Worm (Caenorhabditis elegans) whole organism, L3 larva: ENCODE measurements around the gene elof-1.

Experiments used
- R02D3.7 ChIP-seq: fragments of 150-350 bp; optimal IDR thresholded peaks from 2 replicates; lab custom pipeline; 2014; ENCODE audit warnings: missing biosample characterization, missing genetic modification characterization
- aly-2 ChIP-seq: fragments of 150-350 bp; optimal IDR thresholded peaks from 2 replicates; lab custom pipeline; 2014; ENCODE audit warnings: missing biosample characterization, missing genetic modification characterization
- ceh-16 ChIP-seq: sonication (generic microtip); optimal IDR thresholded peaks from 2 replicates; lab custom pipeline; 2017; ENCODE audit warnings: missing biosample characterization, missing genetic modification characterization
- ceh-28 ChIP-seq: fragments of 150-350 bp; optimal IDR thresholded peaks from 2 replicates; lab custom pipeline; 2014; ENCODE audit warnings: missing biosample characterization, missing genetic modification reagents, missing genetic modification characterization
- ceh-82 ChIP-seq: fragments of 150-350 bp; optimal IDR thresholded peaks from 2 replicates; lab custom pipeline; 2014; ENCODE audit warnings: missing biosample characterization, missing genetic modification characterization
- daf-12 ChIP-seq: fragments of 150-350 bp; optimal IDR thresholded peaks from 2 replicates; lab custom pipeline; 2014; ENCODE audit warnings: missing biosample characterization, missing genetic modification reagents, missing genetic modification characterization
- egl-27 ChIP-seq: sonication (generic microtip); optimal IDR thresholded peaks from 4 replicates; lab custom pipeline; 2017; ENCODE audit warnings: missing biosample characterization, missing genetic modification reagents, missing genetic modification characterization
- egl-5 ChIP-seq: fragments of 150-350 bp; optimal IDR thresholded peaks from 2 replicates; lab custom pipeline; 2017; ENCODE audit warnings: missing biosample characterization, missing genetic modification reagents, missing genetic modification characterization, inconsistent platforms
- elt-2 ChIP-seq: sonication (generic microtip); optimal IDR thresholded peaks from 2 replicates; lab custom pipeline; 2016; ENCODE audit warnings: missing genetic modification reagents, mild to moderate bottlenecking, missing genetic modification characterization, missing compliant biosample characterization
- elt-3 ChIP-seq, 3 experiments: fragments of 150-350 bp in 1 of 3; sonication (generic microtip) in 2 of 3; optimal IDR thresholded peaks; 2 replicates in 2 of 3; 4 replicates in 1 of 3; lab custom pipeline; 2014 to 2017; ENCODE audit warnings: missing biosample characterization in 3 of 3, missing genetic modification characterization in 3 of 3
- eor-1 ChIP-seq, 2 experiments: fragments of 150-350 bp; optimal IDR thresholded peaks; 2 replicates each; lab custom pipeline; 2014 to 2018; ENCODE audit warnings: missing biosample characterization in 2 of 2, missing genetic modification characterization in 2 of 2
- fkh-10 ChIP-seq: sonication (generic microtip); optimal IDR thresholded peaks from 2 replicates; lab custom pipeline; 2017; ENCODE audit warnings: missing biosample characterization, missing genetic modification reagents, missing genetic modification characterization
- hmg-11 ChIP-seq: sonication (generic microtip); optimal IDR thresholded peaks from 2 replicates; lab custom pipeline; 2016; ENCODE audit warnings: missing genetic modification characterization, missing compliant biosample characterization
- jun-1 ChIP-seq: fragments of 150-350 bp; optimal IDR thresholded peaks from 2 replicates; lab custom pipeline; 2014; ENCODE audit warnings: missing biosample characterization, missing genetic modification reagents, missing genetic modification characterization
- lin-15B ChIP-seq: fragments of 150-350 bp; optimal IDR thresholded peaks from 2 replicates; lab custom pipeline; 2014; ENCODE audit warnings: missing biosample characterization, missing genetic modification characterization
- lin-39 ChIP-seq: fragments of 150-350 bp; optimal IDR thresholded peaks from 2 replicates; lab custom pipeline; 2018; ENCODE audit warnings: missing biosample characterization, missing genetic modification reagents, missing genetic modification characterization
- mdl-1 ChIP-seq: fragments of 150-350 bp; optimal IDR thresholded peaks from 2 replicates; lab custom pipeline; 2014; ENCODE audit warnings: missing biosample characterization, missing genetic modification characterization
- mml-1 ChIP-seq: fragments of 150-350 bp; sonication (generic microtip); optimal IDR thresholded peaks from 3 replicates; lab custom pipeline; 2014; ENCODE audit warnings: missing biosample characterization, missing genetic modification characterization
- nfya-1 ChIP-seq: sonication (generic microtip); optimal IDR thresholded peaks from 2 replicates; lab custom pipeline; 2017; ENCODE audit warnings: missing genetic modification characterization, mild to moderate bottlenecking, missing compliant biosample characterization, antibody characterized with exemption, moderate library complexity; ENCODE audit not compliant: insufficient read depth
- nhr-11 ChIP-seq: fragments of 150-350 bp; optimal IDR thresholded peaks from 2 replicates; lab custom pipeline; 2014; ENCODE audit warnings: missing biosample characterization, missing genetic modification characterization
- nhr-23 ChIP-seq: fragments of 150-350 bp; optimal IDR thresholded peaks from 2 replicates; lab custom pipeline; 2014; ENCODE audit warnings: missing biosample characterization, missing genetic modification reagents, missing genetic modification characterization
- nhr-237 ChIP-seq: fragments of 150-350 bp; optimal IDR thresholded peaks from 2 replicates; lab custom pipeline; 2014; ENCODE audit warnings: missing biosample characterization, missing genetic modification characterization
- nhr-25 ChIP-seq: sonication (generic microtip); optimal IDR thresholded peaks from 2 replicates; lab custom pipeline; 2017; ENCODE audit warnings: missing biosample characterization, missing genetic modification characterization
- nhr-28 ChIP-seq: fragments of 150-350 bp; optimal IDR thresholded peaks from 2 replicates; lab custom pipeline; 2014; ENCODE audit warnings: missing biosample characterization, missing genetic modification characterization
- nhr-43 ChIP-seq: sonication (generic microtip); optimal IDR thresholded peaks from 2 replicates; lab custom pipeline; 2016; ENCODE audit warnings: mild to moderate bottlenecking, missing genetic modification characterization, missing compliant biosample characterization; ENCODE audit not compliant: poor library complexity, severe bottlenecking
- nhr-67 ChIP-seq: fragments of 150-350 bp; optimal IDR thresholded peaks from 2 replicates; lab custom pipeline; 2014; ENCODE audit warnings: missing biosample characterization, missing genetic modification characterization
- nhr-76 ChIP-seq: fragments of 150-350 bp; sonication (generic microtip); optimal IDR thresholded peaks from 5 replicates; lab custom pipeline; 2014; ENCODE audit warnings: missing biosample characterization, missing genetic modification characterization
- pha-4 ChIP-seq: fragments of 150-350 bp; optimal IDR thresholded peaks from 2 replicates; lab custom pipeline; 2014; ENCODE audit warnings: missing biosample characterization, missing genetic modification reagents, missing genetic modification characterization
- pqm-1 ChIP-seq: fragments of 150-350 bp; optimal IDR thresholded peaks from 2 replicates; lab custom pipeline; 2017; ENCODE audit warnings: missing biosample characterization, missing genetic modification characterization, inconsistent platforms
- sea-2 ChIP-seq: fragments of 150-350 bp; sonication (generic microtip); optimal IDR thresholded peaks from 4 replicates; lab custom pipeline; 2014; ENCODE audit warnings: missing biosample characterization, missing genetic modification reagents, missing genetic modification characterization
- skn-1 ChIP-seq: fragments of 150-350 bp; optimal IDR thresholded peaks from 2 replicates; lab custom pipeline; 2014; ENCODE audit warnings: missing biosample characterization, missing genetic modification characterization
- snpc-4 ChIP-seq: fragments of 150-350 bp; optimal IDR thresholded peaks from 2 replicates; lab custom pipeline; 2014; ENCODE audit warnings: missing biosample characterization, missing genetic modification characterization
- tbx-2 ChIP-seq: sonication (generic microtip); optimal IDR thresholded peaks from 2 replicates; lab custom pipeline; 2016; ENCODE audit warnings: mild to moderate bottlenecking, missing genetic modification characterization, missing compliant biosample characterization
- unc-62 ChIP-seq: fragments of 150-350 bp; sonication (generic microtip); optimal IDR thresholded peaks from 4 replicates; lab custom pipeline; 2014; ENCODE audit warnings: missing biosample characterization, missing genetic modification reagents, missing genetic modification characterization
- ztf-11 ChIP-seq: fragments of 150-350 bp; optimal IDR thresholded peaks from 2 replicates; lab custom pipeline; 2014; ENCODE audit warnings: missing biosample characterization, missing genetic modification characterization

The elof-1 gene

DNA sequence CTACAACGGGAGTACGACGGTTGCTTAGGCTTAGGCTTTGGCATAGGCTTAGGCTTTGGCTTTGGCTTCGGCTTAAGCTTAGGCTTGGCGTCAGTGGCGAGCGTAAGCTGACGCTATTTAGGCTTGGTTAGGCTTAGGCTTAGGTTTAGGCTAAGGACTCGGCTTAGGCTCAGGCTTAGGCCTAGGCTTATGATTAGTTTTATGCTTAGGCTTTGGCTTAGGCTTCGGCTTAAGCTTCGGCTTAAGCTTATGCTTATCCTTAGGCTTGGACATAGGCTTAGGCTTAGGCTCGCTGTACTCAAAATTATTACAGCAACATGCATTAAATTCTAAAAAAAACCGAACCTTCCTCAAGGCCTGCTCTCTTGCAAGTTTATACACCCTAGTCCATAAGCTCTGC lies 25.1 kb downstream of the elof-1 start:
- TF ChIP-seq nhr-11 (tag; lab: Kevin White, UChicago) = no peak
- no peak for TF ChIP-seq elt-3 (tag; optimal IDR thresholded peaks at IDR 0.05; lab: Kevin White, UChicago)
- no peak for TF ChIP-seq lin-15B (tag; lab: Kevin White, UChicago)
- no peak for TF ChIP-seq tbx-2 (tag; lab: Kevin White, UChicago)

DNA sequence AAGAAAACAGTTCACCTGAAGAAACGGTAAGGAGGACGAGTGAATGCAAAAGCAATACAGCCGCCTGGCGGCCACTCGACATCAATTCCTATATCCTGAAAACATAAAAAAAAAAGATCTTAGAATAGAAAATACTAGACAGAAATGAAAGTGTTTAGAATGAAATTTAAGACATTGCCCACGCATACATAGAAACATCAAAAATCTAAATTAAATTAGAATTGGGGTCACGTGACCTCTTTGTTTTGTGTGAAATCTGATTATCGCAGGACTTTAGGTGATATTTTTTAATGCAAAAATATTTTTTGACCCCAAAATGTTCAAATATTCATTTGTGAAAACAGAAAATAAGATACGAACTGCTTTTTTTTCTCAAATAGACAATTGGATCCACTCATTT lies 28.3 kb downstream of the elof-1 start, which contains the start of gene acr-20:
Gene acr-20, minus strand, starts transcription at position 101 of the 400 bp plus-strand sequence.
- TF ChIP-seq nhr-28 (no peak), sea-2 (no peak), jun-1 (no peak), nhr-25 (tag; lab: Kevin White, UChicago) (no peak), egl-27 (tag; lab: Kevin White, UChicago) (no peak), ztf-11 (no peak), tbx-2 (tag; lab: Kevin White, UChicago) (no peak)

ce11 chrII:14380778-14381177 lies 31.2 kb downstream of the elof-1 start:
- no peak for TF ChIP-seq nhr-67 (tag; lab: Kevin White, UChicago)
- no peak for TF ChIP-seq jun-1
- no peak for TF ChIP-seq tbx-2 (tag; lab: Kevin White, UChicago)
- no peak for TF ChIP-seq nhr-28
- TF ChIP-seq fkh-10 (GFP tag; lab: Kevin White, UChicago) = no peak
- no peak for TF ChIP-seq eor-1 (tag; optimal IDR thresholded peaks at IDR 0.05; lab: Kevin White, UChicago)
- no peak for TF ChIP-seq pqm-1 (tag; lab: Kevin White, UChicago)
- no peak for TF ChIP-seq aly-2 (tag; lab: Kevin White, UChicago)
- TF ChIP-seq mml-1 (tag; lab: Kevin White, UChicago) = no peak
- no peak for TF ChIP-seq ztf-11
- TF ChIP-seq, all 47 proteins: peak for 0

DNA sequence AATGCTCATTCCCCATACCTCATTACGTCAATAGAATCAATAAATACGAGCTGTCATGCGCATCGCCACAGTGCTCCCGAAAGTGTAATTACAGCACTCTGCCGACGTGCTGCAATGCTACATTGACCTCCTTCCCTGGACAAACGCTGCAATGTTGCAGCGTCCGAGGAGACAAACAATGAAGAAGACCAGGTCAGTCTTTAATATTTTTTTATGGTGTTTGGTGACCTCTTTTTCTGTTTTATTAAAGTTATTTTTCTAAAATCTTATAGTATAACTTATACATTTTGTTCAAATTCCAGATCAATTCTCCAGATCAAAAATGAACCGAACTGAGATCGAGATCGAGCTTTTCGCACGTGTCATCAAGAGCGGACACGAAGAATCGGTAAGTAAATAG lies 31.9 kb downstream of the elof-1 start, which contains the start of gene sdz-26:
Gene sdz-26, plus strand, starts transcription at position 301 of the 400 bp plus-strand sequence.
- no peak for TF ChIP-seq nhr-23
- TF ChIP-seq R02D3.7 (tag; lab: Kevin White, UChicago) = no peak
- no peak for TF ChIP-seq nhr-25 (tag; lab: Kevin White, UChicago)
- TF ChIP-seq pha-4 = no peak

DNA sequence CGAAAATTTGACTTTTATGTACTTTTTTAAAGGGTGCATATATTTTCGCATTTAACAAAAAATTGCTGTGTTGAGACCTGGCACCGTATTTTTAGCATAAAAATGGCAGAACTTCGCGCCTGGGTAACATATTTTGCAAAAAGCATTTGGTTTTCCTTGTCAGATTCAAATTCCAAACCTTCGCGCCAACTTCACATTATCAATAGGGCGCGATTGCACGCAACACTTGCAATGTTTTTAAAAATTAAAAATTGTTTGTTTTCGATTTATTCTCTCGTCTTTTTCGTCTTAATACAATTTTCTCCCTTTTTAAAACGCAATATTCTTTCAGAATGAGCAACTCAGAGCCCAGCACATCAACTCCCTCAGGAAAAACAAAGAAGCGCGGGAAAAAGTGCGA lies 34.1 kb downstream of the elof-1 start, which contains the start of gene mes-2:
Gene mes-2, plus strand, starts transcription at position 330 of the 400 bp plus-strand sequence.
- peak; percentile 78 for TF ChIP-seq nhr-23
- TF ChIP-seq jun-1 = peak; percentile 0
- TF ChIP-seq snpc-4 (tag; lab: Kevin White, UChicago) = peak; percentile 78
- peak; percentile 37 for TF ChIP-seq lin-39 (tag; lab: Kevin White, UChicago)
- TF ChIP-seq pqm-1 (tag; lab: Kevin White, UChicago) = peak; percentile 45
- TF ChIP-seq unc-62 = no peak
- TF ChIP-seq nhr-67 (tag; lab: Kevin White, UChicago) = no peak
- peak; percentile 50 for TF ChIP-seq ceh-82 (tag; lab: Kevin White, UChicago)
- TF ChIP-seq ceh-28 (tag; lab: Kevin White, UChicago) = peak; percentile 41
- no peak for TF ChIP-seq nhr-237 (tag; lab: Kevin White, UChicago)
- no peak for TF ChIP-seq mml-1 (tag; lab: Kevin White, UChicago)
- TF ChIP-seq lin-15B (tag; lab: Kevin White, UChicago) = peak; percentile 88
- TF ChIP-seq pha-4 = peak; percentile 93
- no peak for TF ChIP-seq aly-2 (tag; lab: Kevin White, UChicago)
- no peak for TF ChIP-seq nhr-76 (tag; lab: Kevin White, UChicago)
- peak; percentile 64 for TF ChIP-seq nhr-25 (tag; lab: Kevin White, UChicago)
- TF ChIP-seq nhr-43 (tag; lab: Kevin White, UChicago) = peak; percentile 60
- TF ChIP-seq nhr-11 (tag; lab: Kevin White, UChicago) = peak; percentile 10
- TF ChIP-seq daf-12 (tag; lab: Kevin White, UChicago) = no peak
- no peak for TF ChIP-seq mdl-1 (tag; lab: Kevin White, UChicago)
- no peak for TF ChIP-seq ceh-16
- peak; percentile 53 for TF ChIP-seq hmg-11 (tag; lab: Kevin White, UChicago)
- TF ChIP-seq fkh-10 (GFP tag; lab: Kevin White, UChicago) = no peak
- peak; percentile 66 for TF ChIP-seq R02D3.7 (tag; lab: Kevin White, UChicago)
- TF ChIP-seq elt-2 (tag; lab: Kevin White, UChicago) = peak; percentile 21
- TF ChIP-seq skn-1 (tag; lab: Kevin White, UChicago) = peak; percentile 79
- TF ChIP-seq egl-27 (tag; lab: Kevin White, UChicago) = no peak
- TF ChIP-seq nfya-1 (tag; lab: Kevin White, UChicago) = peak; percentile 82
- no peak for TF ChIP-seq eor-1 (tag; optimal IDR thresholded peaks at IDR 0.05; lab: Kevin White, UChicago)
- peak; percentile 77 for TF ChIP-seq egl-5 (tag; lab: Kevin White, UChicago)
